Fruit fly (Drosophila melanogaster) whole organism, embryonic: Measurements from ENCODE around the gene CG16812.

Experiments
- Antp ChIP-seq: fragments of 200-800 bp; sonication (Bioruptor generic); optimal IDR thresholded peaks from 3 replicates; lab custom pipeline; 2016; ENCODE audit warnings: missing biosample characterization, missing genetic modification characterization
- CG10321 ChIP-seq: fragments of 200-800 bp; sonication (Bioruptor generic); IDR thresholded peaks from 2 replicates; pipeline ENCODE4 v1.3.6; 2022; ENCODE audit warnings: missing biosample characterization, missing genetic modification characterization
- CG10366 ChIP-seq: fragments of 200-800 bp; sonication (Bioruptor generic); IDR thresholded peaks from 2 replicates; pipeline ENCODE4 v1.3.6; 2022; ENCODE audit warnings: missing biosample characterization, missing genetic modification characterization
- CG10462 ChIP-seq: fragments of 200-800 bp; sonication (Bioruptor generic); optimal IDR thresholded peaks from 2 replicates; lab custom pipeline; 2016; ENCODE audit warnings: missing biosample characterization, missing genetic modification characterization
- CG13123 ChIP-seq: fragments of 200-800 bp; sonication (Bioruptor generic); optimal IDR thresholded peaks from 2 replicates; lab custom pipeline; 2016; ENCODE audit warnings: missing biosample characterization, missing genetic modification characterization
- CG14441 ChIP-seq: fragments of 200-800 bp; sonication (Bioruptor generic); IDR thresholded peaks from 2 replicates; pipeline ENCODE4 v1.3.6; 2022; ENCODE audit warnings: missing biosample characterization, missing genetic modification characterization
- CG14710 ChIP-seq: fragments of 200-800 bp; sonication (Bioruptor generic); optimal IDR thresholded peaks from 3 replicates; lab custom pipeline; 2019; ENCODE audit warnings: missing biosample characterization, mild to moderate bottlenecking, missing genetic modification characterization, moderate library complexity
- CG15073 ChIP-seq: fragments of 200-800 bp; sonication (Bioruptor generic); optimal IDR thresholded peaks from 2 replicates; lab custom pipeline; 2016; ENCODE audit warnings: missing biosample characterization, missing genetic modification characterization
- CG15696 ChIP-seq: fragments of 200-800 bp; sonication (Bioruptor generic); optimal IDR thresholded peaks from 2 replicates; lab custom pipeline; 2019; ENCODE audit warnings: missing biosample characterization, mild to moderate bottlenecking, missing genetic modification characterization, moderate library complexity
- CG17361 ChIP-seq: fragments of 200-800 bp; sonication (Bioruptor generic); IDR thresholded peaks from 3 replicates; pipeline ENCODE4 v1.3.6; 2022; ENCODE audit warnings: missing biosample characterization, missing genetic modification characterization
- CG17385 ChIP-seq: fragments of 200-800 bp; sonication (Bioruptor generic); optimal IDR thresholded peaks from 3 replicates; lab custom pipeline; 2018; ENCODE audit warnings: missing biosample characterization, mild to moderate bottlenecking, missing genetic modification characterization
- CG2712 ChIP-seq: fragments of 200-800 bp; optimal IDR thresholded peaks from 3 replicates; lab custom pipeline; 2019; ENCODE audit warnings: missing biosample characterization, mild to moderate bottlenecking, missing genetic modification characterization, moderate library complexity
- CG2889 ChIP-seq: fragments of 200-800 bp; sonication (Bioruptor generic); IDR thresholded peaks from 3 replicates; pipeline ENCODE4 v1.3.6; 2022; ENCODE audit warnings: missing biosample characterization, missing genetic modification characterization
- CG31224 ChIP-seq: fragments of 200-800 bp; sonication (Bioruptor generic); IDR thresholded peaks from 2 replicates; pipeline ENCODE4 v1.3.6; 2022; ENCODE audit warnings: missing biosample characterization, missing genetic modification characterization
- CG32532 ChIP-seq: fragments of 200-800 bp; sonication (Bioruptor generic); IDR thresholded peaks from 2 replicates; pipeline ENCODE4 v1.3.6; 2022; ENCODE audit warnings: missing biosample characterization, missing genetic modification characterization
- CG33213 ChIP-seq: fragments of 200-800 bp; sonication (Bioruptor generic); optimal IDR thresholded peaks from 3 replicates; lab custom pipeline; 2016; ENCODE audit warnings: missing biosample characterization, missing genetic modification characterization
- CG3838 ChIP-seq: fragments of 200-800 bp; sonication (Bioruptor generic); optimal IDR thresholded peaks from 3 replicates; lab custom pipeline; 2016; ENCODE audit warnings: missing biosample characterization, missing genetic modification characterization
- CG5953 ChIP-seq: fragments of 200-800 bp; sonication (Bioruptor generic); IDR thresholded peaks from 2 replicates; pipeline ENCODE4 v1.3.6; 2022; ENCODE audit warnings: missing biosample characterization, missing genetic modification characterization
- CG6254 ChIP-seq: fragments of 200-800 bp; sonication (Bioruptor generic); optimal IDR thresholded peaks from 3 replicates; lab custom pipeline; 2017; ENCODE audit warnings: mild to moderate bottlenecking, missing biosample characterization, missing genetic modification reagents, missing genetic modification characterization
- CG8281 ChIP-seq: fragments of 200-800 bp; sonication (Bioruptor generic); optimal IDR thresholded peaks from 2 replicates; lab custom pipeline; 2018; ENCODE audit warnings: missing biosample characterization, mild to moderate bottlenecking, missing genetic modification characterization, moderate library complexity
- D ChIP-seq, 2 experiments: fragments of 200-800 bp in 1 of 2; fragments of >200 bp in 1 of 2; sonication (Bioruptor generic) in 1 of 2; optimal IDR thresholded peaks; 2 replicates in 1 of 2; 3 replicates in 1 of 2; lab custom pipeline; 2017; ENCODE audit warnings: mild to moderate bottlenecking in 1 of 2, missing biosample characterization in 1 of 2, missing genetic modification characterization in 1 of 2, missing genetic modification reagents in 1 of 2
- E2f1 ChIP-seq: fragments of 200-800 bp; sonication (Bioruptor generic); IDR thresholded peaks from 2 replicates; pipeline ENCODE4 v1.3.6; 2022; ENCODE audit warnings: missing biosample characterization, missing genetic modification characterization
- Fer1 ChIP-seq: fragments of 200-800 bp; sonication (Bioruptor generic); optimal IDR thresholded peaks from 2 replicates; lab custom pipeline; 2017; ENCODE audit warnings: missing biosample characterization, mild to moderate bottlenecking, missing genetic modification characterization
- Gug ChIP-seq: fragments of 200-800 bp; sonication (Bioruptor generic); IDR thresholded peaks from 4 replicates; pipeline ENCODE4 v1.3.6; 2022; ENCODE audit warnings: missing biosample characterization, missing genetic modification characterization
- H15 ChIP-seq: fragments of 200-800 bp; sonication (Bioruptor generic); IDR thresholded peaks from 3 replicates; pipeline ENCODE4 v1.3.6; 2022; ENCODE audit warnings: missing biosample characterization, missing genetic modification characterization
- Hsf ChIP-seq: fragments of 200-800 bp; sonication (Bioruptor generic); optimal IDR thresholded peaks from 3 replicates; lab custom pipeline; 2016; ENCODE audit warnings: missing biosample characterization, missing genetic modification characterization
- Myb ChIP-seq: fragments of 200-800 bp; sonication (Bioruptor generic); optimal IDR thresholded peaks from 2 replicates; lab custom pipeline; 2016; ENCODE audit warnings: missing biosample characterization, missing genetic modification characterization
- Pdp1 ChIP-seq, 2 experiments: fragments of 200-800 bp; sonication (Bioruptor generic); optimal IDR thresholded peaks; 3 replicates each; lab custom pipeline; 2016; ENCODE audit warnings: missing biosample characterization in 2 of 2, missing genetic modification characterization in 2 of 2, mild to moderate bottlenecking in 1 of 2, moderate library complexity in 1 of 2
- Ptx1 ChIP-seq: fragments of 200-800 bp; sonication (Bioruptor generic); IDR thresholded peaks from 2 replicates; pipeline ENCODE4 v1.3.6; 2022; ENCODE audit warnings: missing biosample characterization, missing genetic modification characterization
- Scr ChIP-seq: fragments of 200-800 bp; sonication (Bioruptor generic); IDR thresholded peaks from 2 replicates; pipeline ENCODE4 v1.3.6; 2022; ENCODE audit warnings: missing biosample characterization, missing genetic modification characterization; ENCODE audit not compliant: partially characterized antibody
- amos ChIP-seq: fragments of 200-800 bp; sonication (Bioruptor generic); IDR thresholded peaks from 2 replicates; pipeline ENCODE4 v1.3.6; 2022; ENCODE audit warnings: missing biosample characterization, missing genetic modification characterization; ENCODE audit not compliant: partially characterized antibody
- az2 ChIP-seq: fragments of 200-800 bp; sonication (Bioruptor generic); optimal IDR thresholded peaks from 3 replicates; lab custom pipeline; 2016; ENCODE audit warnings: missing biosample characterization, missing genetic modification characterization
- bcd ChIP-seq: fragments of 200-800 bp; sonication (Bioruptor generic); optimal IDR thresholded peaks from 2 replicates; lab custom pipeline; 2017; ENCODE audit warnings: missing biosample characterization, mild to moderate bottlenecking, missing genetic modification characterization
- chn ChIP-seq: fragments of 200-800 bp; sonication (Bioruptor generic); optimal IDR thresholded peaks from 2 replicates; lab custom pipeline; 2016; ENCODE audit warnings: missing biosample characterization, missing genetic modification characterization
- danr ChIP-seq: fragments of 200-800 bp; sonication (Bioruptor generic); IDR thresholded peaks from 2 replicates; pipeline ENCODE4 v1.3.6; 2022; ENCODE audit warnings: missing biosample characterization, missing genetic modification characterization
- dati ChIP-seq: fragments of 200-800 bp; sonication (Bioruptor generic); IDR thresholded peaks from 2 replicates; pipeline ENCODE4 v1.3.6; 2022; ENCODE audit warnings: missing biosample characterization, missing genetic modification characterization
- dm ChIP-seq: fragments of 200-800 bp; sonication (Bioruptor generic); optimal IDR thresholded peaks from 3 replicates; lab custom pipeline; 2016; ENCODE audit warnings: missing biosample characterization, missing genetic modification characterization
- dmrt11E ChIP-seq: fragments of 200-800 bp; sonication (Bioruptor generic); optimal IDR thresholded peaks from 3 replicates; lab custom pipeline; 2018; ENCODE audit warnings: missing biosample characterization, mild to moderate bottlenecking, missing genetic modification characterization, moderate library complexity
- eyg ChIP-seq: fragments of 200-800 bp; sonication (Bioruptor generic); optimal IDR thresholded peaks from 3 replicates; lab custom pipeline; 2016; ENCODE audit warnings: missing biosample characterization, missing genetic modification characterization
- hbn ChIP-seq: fragments of 200-800 bp; sonication (Bioruptor generic); IDR thresholded peaks from 2 replicates; pipeline ENCODE4 v1.3.6; 2022; ENCODE audit warnings: missing biosample characterization, missing genetic modification characterization; ENCODE audit not compliant: partially characterized antibody
- hkb ChIP-seq, 2 experiments: fragments of 200-800 bp in 1 of 2; fragments of >200 bp in 1 of 2; sonication (Bioruptor generic) in 1 of 2; IDR thresholded peaks in 1 of 2; optimal IDR thresholded peaks in 1 of 2; 2 replicates each; pipeline versions ENCODE4 v1.3.6 to Lab custom; 2017 to 2022; ENCODE audit warnings: missing biosample characterization in 1 of 2, missing genetic modification characterization in 1 of 2
- ken ChIP-seq: fragments of 200-800 bp; sonication (Bioruptor generic); IDR thresholded peaks from 3 replicates; pipeline ENCODE4 v1.3.6; 2022; ENCODE audit warnings: missing biosample characterization, missing genetic modification characterization
- lbe ChIP-seq: fragments of 200-800 bp; sonication (Bioruptor generic); optimal IDR thresholded peaks from 2 replicates; lab custom pipeline; 2016; ENCODE audit warnings: missing biosample characterization, mild to moderate bottlenecking, missing genetic modification characterization
- otp ChIP-seq: fragments of 200-800 bp; sonication (Bioruptor generic); IDR thresholded peaks from 3 replicates; pipeline ENCODE4, ENCODE4 v1.3.6; 2022; ENCODE audit warnings: missing biosample characterization, missing genetic modification characterization
- rib ChIP-seq: fragments of 200-800 bp; sonication (Bioruptor generic); IDR thresholded peaks from 2 replicates; pipeline ENCODE4 v1.3.6; 2022; ENCODE audit warnings: missing biosample characterization, missing genetic modification characterization
- row ChIP-seq: fragments of 200-800 bp; sonication (Bioruptor generic); IDR thresholded peaks from 3 replicates; pipeline ENCODE4 v1.3.6; 2022; ENCODE audit warnings: missing biosample characterization, missing genetic modification characterization
- salm ChIP-seq: fragments of 200-800 bp; sonication (Bioruptor generic); optimal IDR thresholded peaks from 2 replicates; lab custom pipeline; 2018; ENCODE audit warnings: missing biosample characterization, mild to moderate bottlenecking, missing genetic modification characterization
- sc ChIP-seq, 3 experiments: fragments of >200 bp in 2 of 3; fragments of 200-800 bp in 1 of 3; sonication (Bioruptor generic) in 1 of 3; optimal IDR thresholded peaks; 2 replicates in 2 of 3; 3 replicates in 1 of 3; lab custom pipeline; 2017; ENCODE audit warnings: mild to moderate bottlenecking in 1 of 3, missing biosample characterization in 1 of 3, missing genetic modification characterization in 1 of 3, missing genetic modification reagents in 1 of 3
- sisA ChIP-seq: fragments of 200-800 bp; sonication (Bioruptor generic); IDR thresholded peaks from 2 replicates; pipeline ENCODE4 v1.3.6; 2022; ENCODE audit warnings: missing biosample characterization, missing genetic modification characterization
- sr ChIP-seq: fragments of 200-800 bp; sonication (Bioruptor generic); IDR thresholded peaks from 3 replicates; pipeline ENCODE4 v1.3.6; 2022; ENCODE audit warnings: missing biosample characterization, missing genetic modification characterization

CG16812 gene

DNA sequence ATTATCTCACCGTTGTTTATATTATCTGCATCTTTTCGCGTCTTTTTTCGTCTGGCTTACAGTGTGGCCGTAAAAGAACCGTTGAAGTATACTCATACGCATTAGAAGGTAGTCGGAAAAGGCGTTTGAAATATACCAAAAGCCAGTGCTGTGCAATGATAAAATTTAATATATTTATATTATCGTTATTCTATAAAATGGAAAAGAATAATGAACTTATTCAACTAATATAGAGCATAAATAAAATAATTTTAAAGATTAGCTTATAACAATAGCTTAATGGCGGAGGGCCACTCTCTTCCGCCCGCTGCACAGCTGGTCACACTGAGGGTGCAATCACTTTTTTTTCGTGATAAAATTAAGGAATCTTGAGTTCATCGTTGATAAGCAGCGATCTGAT is 30.5 kb upstream of the CG16812 start, which contains the start of the genes CG16974 and Edem2 (continued):
- TF ChIP-seq row (GFP tag; lab: Robert Waterston, UW), result peak; percentile 71
- TF ChIP-seq sr (GFP tag; lab: Robert Waterston, UW), result no peak
- no peak for TF ChIP-seq CG10321
- TF ChIP-seq CG6254 (GFP tag; lab: Kevin White, UChicago), result no peak
- TF ChIP-seq D (optimal IDR thresholded peaks at IDR 0.05; lab: Kevin White, UChicago), result no peak
- TF ChIP-seq D (GFP tag; optimal IDR thresholded peaks at IDR 0.05; lab: Kevin White, UChicago), result no peak
- TF ChIP-seq Gug (GFP tag; lab: Robert Waterston, UW), result peak; percentile 84
- no peak for TF ChIP-seq CG15696 (tag; lab: Kevin White, UChicago)
- peak; percentile 67 for TF ChIP-seq Fer1 (GFP tag; lab: Kevin White, UChicago)
- TF ChIP-seq E2f1 (GFP tag; lab: Robert Waterston, UW), result peak; percentile 64
- peak; percentile 42; the same call in 1 of the 2 replicates for TF ChIP-seq CG5953
- TF ChIP-seq dmrt11E (tag; lab: Kevin White, UChicago), result peak; percentile 70
- TF ChIP-seq CG10462 (GFP tag; lab: Kevin White, UChicago), result peak; percentile 30
- TF ChIP-seq chn (GFP tag; lab: Kevin White, UChicago), result peak; percentile 68
- TF ChIP-seq Scr, result peak; percentile 32
- TF ChIP-seq CG31224, result peak; percentile 72
- peak; percentile 79 for TF ChIP-seq ken (GFP tag; lab: Robert Waterston, UW)
- peak; percentile 90 for TF ChIP-seq CG14710
- 0 out of 3 replicates have a peak, but pooled peaks have one; percentile 53 for TF ChIP-seq otp (GFP tag; lab: Robert Waterston, UW)
- TF ChIP-seq hbn (GFP tag; lab: Robert Waterston, UW), result no peak
- peak; percentile 64 for TF ChIP-seq CG13123 (GFP tag; lab: Kevin White, UChicago)
- peak; percentile 46 for TF ChIP-seq salm (tag; lab: Kevin White, UChicago)
- TF ChIP-seq sisA (GFP tag; lab: Robert Waterston, UW), result peak; percentile 79
- TF ChIP-seq H15, result peak; percentile 43; the same call in 1 of the 3 replicates
- no peak for TF ChIP-seq CG17385 (GFP tag; lab: Kevin White, UChicago)
- TF ChIP-seq CG15073 (GFP tag; lab: Kevin White, UChicago), result no peak
- TF ChIP-seq bcd, result peak; percentile 70
- TF ChIP-seq sc (optimal IDR thresholded peaks at IDR 0.05; lab: Kevin White, UChicago), result no peak
- no peak for TF ChIP-seq sc (GFP tag; optimal IDR thresholded peaks at IDR 0.05; lab: Kevin White, UChicago)
- TF ChIP-seq CG10366 (GFP tag; lab: Robert Waterston, UW), result 0 out of 2 replicates have a peak, but pooled peaks have one; percentile 49
- peak; percentile 71 for TF ChIP-seq CG32532 (GFP tag; lab: Robert Waterston, UW)
- peak in 1 of 2 experiments; percentile 39 for TF ChIP-seq Pdp1 (GFP tag; optimal IDR thresholded peaks at IDR 0.05; lab: Kevin White, UChicago)
- no peak for TF ChIP-seq eyg
- TF ChIP-seq CG17361 (GFP tag; lab: Robert Waterston, UW), result no peak
- TF ChIP-seq dati, result no peak
- no peak for TF ChIP-seq lbe (GFP tag; lab: Kevin White, UChicago)
- peak; percentile 81 for TF ChIP-seq CG14441 (GFP tag; lab: Robert Waterston, UW)
- TF ChIP-seq Antp, result no peak
- TF ChIP-seq dm (GFP tag; lab: Kevin White, UChicago), result peak; percentile 5
- peak; percentile 52 for TF ChIP-seq CG3838 (GFP tag; lab: Kevin White, UChicago)
- TF ChIP-seq CG33213, result no peak
- peak; percentile 88 for TF ChIP-seq Ptx1
- TF ChIP-seq CG2712, result no peak
- TF ChIP-seq danr (GFP tag; lab: Robert Waterston, UW), result peak; percentile 21; the same call in 1 of the 2 replicates
- no peak for TF ChIP-seq hkb (optimal IDR thresholded peaks at IDR 0.05; lab: Kevin White, UChicago)
- peak; percentile 69 for TF ChIP-seq hkb (GFP tag; IDR thresholded peaks at IDR 0.05; lab: Robert Waterston, UW)
- TF ChIP-seq CG8281, result no peak
- no peak for TF ChIP-seq Myb (GFP tag; lab: Kevin White, UChicago)
- peak; percentile 63 for TF ChIP-seq Hsf (GFP tag; lab: Kevin White, UChicago)
- peak; percentile 79 for TF ChIP-seq az2
- TF ChIP-seq amos (GFP tag; lab: Robert Waterston, UW), result no peak
- TF ChIP-seq rib (GFP tag; lab: Robert Waterston, UW), result peak; percentile 65
- TF ChIP-seq CG2889 (GFP tag; lab: Robert Waterston, UW), result peak; percentile 40; the same call in 1 of the 3 replicates
